Worm (Caenorhabditis elegans) whole organism, L1 larva: ENCODE measurements around the gene F32B6.4.
"Not testable (repeated sequence)": the region's sequence is repeated elsewhere in the genome, so short reads cannot be mapped to it uniquely, and the experiment has no call there.

Source experiments
- C16A3.4 ChIP-seq: fragments of 150-350 bp; optimal IDR thresholded peaks from 2 replicates; lab custom pipeline; 2014; ENCODE audit warnings: missing biosample characterization, missing genetic modification characterization
- C34B4.2 ChIP-seq: sonication (generic microtip); optimal IDR thresholded peaks from 2 replicates; lab custom pipeline; 2017; ENCODE audit warnings: mild to moderate bottlenecking, missing genetic modification characterization, missing compliant biosample characterization
- F16B12.6 ChIP-seq: fragments of 150-350 bp; optimal IDR thresholded peaks from 2 replicates; lab custom pipeline; 2014; ENCODE audit warnings: missing biosample characterization, missing genetic modification characterization
- Y116A8C.19 ChIP-seq: sonication (generic microtip); optimal IDR thresholded peaks from 2 replicates; lab custom pipeline; 2016; ENCODE audit warnings: missing compliant biosample characterization, missing genetic modification characterization, borderline replicate concordance
- aha-1 ChIP-seq: fragments of 150-350 bp; optimal IDR thresholded peaks from 2 replicates; lab custom pipeline; 2014; ENCODE audit warnings: missing biosample characterization, missing genetic modification characterization
- aly-2 ChIP-seq: fragments of 150-350 bp; optimal IDR thresholded peaks from 2 replicates; lab custom pipeline; 2014; ENCODE audit warnings: missing biosample characterization, missing genetic modification characterization
- blmp-1 ChIP-seq: fragments of 150-350 bp; optimal IDR thresholded peaks from 2 replicates; lab custom pipeline; 2014; ENCODE audit warnings: missing biosample characterization, missing genetic modification characterization
- ceh-82 ChIP-seq, 3 experiments: fragments of 150-350 bp in 1 of 3; sonication (generic microtip) in 2 of 3; optimal IDR thresholded peaks; 2 replicates each; lab custom pipeline; 2014 to 2017; ENCODE audit warnings: missing biosample characterization in 3 of 3, missing genetic modification characterization in 3 of 3
- ces-1 ChIP-seq: fragments of 150-350 bp; optimal IDR thresholded peaks from 2 replicates; lab custom pipeline; 2014; ENCODE audit warnings: missing biosample characterization, missing genetic modification reagents, missing genetic modification characterization
- dpl-1 ChIP-seq, 3 experiments: fragments of 150-350 bp in 2 of 3; sonication (generic microtip) in 1 of 3; optimal IDR thresholded peaks; 2 replicates each; lab custom pipeline; 2014 to 2017; ENCODE audit warnings: missing biosample characterization in 3 of 3, missing genetic modification characterization in 3 of 3, missing genetic modification reagents in 3 of 3
- dsc-1 ChIP-seq: sonication (generic microtip); optimal IDR thresholded peaks from 2 replicates; lab custom pipeline; 2016; ENCODE audit warnings: mild to moderate bottlenecking, missing genetic modification characterization, missing compliant biosample characterization
- efl-1 ChIP-seq, 4 experiments: fragments of 150-350 bp; optimal IDR thresholded peaks in 3 of 4; peaks in 1 of 4; 1 replicate in 1 of 4; 2 replicates in 3 of 4; lab custom pipeline; 2014; ENCODE audit warnings: missing biosample characterization in 2 of 4, missing genetic modification characterization in 2 of 4, missing genetic modification reagents in 2 of 4
- egl-27 ChIP-seq, 2 experiments: fragments of 150-350 bp in 1 of 2; sonication (generic microtip); optimal IDR thresholded peaks; 3 replicates each; lab custom pipeline; 2017 to 2018; ENCODE audit warnings: missing biosample characterization in 2 of 2, missing genetic modification characterization in 2 of 2, missing genetic modification reagents in 2 of 2
- fkh-10 ChIP-seq: sonication (generic microtip); optimal IDR thresholded peaks from 2 replicates; lab custom pipeline; 2017; ENCODE audit warnings: missing biosample characterization, missing genetic modification reagents, missing genetic modification characterization
- fkh-8 ChIP-seq: sonication (generic microtip); optimal IDR thresholded peaks from 2 replicates; lab custom pipeline; 2016; ENCODE audit warnings: mild to moderate bottlenecking, missing genetic modification characterization, missing compliant biosample characterization
- isw-1 ChIP-seq: fragments of 200-800 bp; sonication (Bioruptor generic); IDR thresholded peaks from 2 replicates; pipeline ENCODE4 v1.3.6; 2022; ENCODE audit warnings: missing genetic modification characterization, missing compliant biosample characterization
- lin-14 ChIP-seq: fragments of 200-800 bp; sonication (Bioruptor generic); optimal IDR thresholded peaks from 2 replicates; lab custom pipeline; 2018; ENCODE audit warnings: mild to moderate bottlenecking, missing genetic modification characterization, moderate library complexity, missing compliant biosample characterization
- lin-15B ChIP-seq: fragments of 150-350 bp; sonication (generic microtip); optimal IDR thresholded peaks from 3 replicates; lab custom pipeline; 2014; ENCODE audit warnings: missing biosample characterization, missing genetic modification characterization
- lin-35 ChIP-seq, 2 experiments: fragments of 150-350 bp; optimal IDR thresholded peaks; 2 replicates each; lab custom pipeline; 2014; ENCODE audit warnings: missing biosample characterization in 2 of 2, missing genetic modification characterization in 2 of 2, missing genetic modification reagents in 2 of 2
- lsy-2 ChIP-seq, 2 experiments: fragments of 150-350 bp; optimal IDR thresholded peaks; 2 replicates each; lab custom pipeline; 2014; ENCODE audit warnings: missing biosample characterization in 2 of 2, missing genetic modification characterization in 2 of 2
- mdl-1 ChIP-seq, 2 experiments: fragments of 150-350 bp; optimal IDR thresholded peaks; 2 replicates each; lab custom pipeline; 2014 to 2017; ENCODE audit warnings: missing biosample characterization in 2 of 2, missing genetic modification characterization in 2 of 2, inconsistent platforms in 1 of 2
- mep-1 ChIP-seq: fragments of 150-350 bp; optimal IDR thresholded peaks from 2 replicates; lab custom pipeline; 2014; ENCODE audit warnings: missing biosample characterization, missing genetic modification characterization
- nhr-19 ChIP-seq: fragments of 200-800 bp; sonication (Bioruptor generic); conservative IDR thresholded peaks from 2 replicates; pipeline ENCODE4 v1.3.6; 2022; ENCODE audit warnings: missing genetic modification characterization, missing compliant biosample characterization
- nhr-20 ChIP-seq: sonication (generic microtip); optimal IDR thresholded peaks from 2 replicates; lab custom pipeline; 2016; ENCODE audit warnings: mild to moderate bottlenecking, missing genetic modification characterization, missing compliant biosample characterization
- nhr-237 ChIP-seq: fragments of 150-350 bp; optimal IDR thresholded peaks from 2 replicates; lab custom pipeline; 2014; ENCODE audit warnings: missing biosample characterization, missing genetic modification characterization
- nhr-47 ChIP-seq: sonication (generic microtip); optimal IDR thresholded peaks from 2 replicates; lab custom pipeline; 2016; ENCODE audit warnings: mild to moderate bottlenecking, missing genetic modification characterization, moderate library complexity, missing compliant biosample characterization
- nhr-76 ChIP-seq: sonication (generic microtip); optimal IDR thresholded peaks from 2 replicates; lab custom pipeline; 2017; ENCODE audit warnings: missing biosample characterization, missing genetic modification characterization
- nhr-77 ChIP-seq: fragments of 150-350 bp; optimal IDR thresholded peaks from 2 replicates; lab custom pipeline; 2014; ENCODE audit warnings: missing biosample characterization, missing genetic modification characterization
- nhr-85 ChIP-seq: sonication (generic microtip); peaks from one replicate; lab custom pipeline; 2016; ENCODE audit warnings: missing genetic modification characterization, inconsistent platforms, missing compliant biosample characterization
- nhr-90 ChIP-seq: sonication (generic microtip); optimal IDR thresholded peaks from 2 replicates; lab custom pipeline; 2016; ENCODE audit warnings: mild to moderate bottlenecking, missing genetic modification characterization, missing compliant biosample characterization; ENCODE audit not compliant: poor library complexity
- pqm-1 ChIP-seq: sonication (generic microtip); optimal IDR thresholded peaks from 3 replicates; lab custom pipeline; 2017; ENCODE audit warnings: missing biosample characterization, missing genetic modification characterization
- rnt-1 ChIP-seq: sonication (generic microtip); optimal IDR thresholded peaks from 2 replicates; lab custom pipeline; 2016; ENCODE audit warnings: mild to moderate bottlenecking, missing genetic modification characterization, moderate library complexity, missing compliant biosample characterization
- skn-1 ChIP-seq: fragments of 150-350 bp; optimal IDR thresholded peaks from 2 replicates; lab custom pipeline; 2014; ENCODE audit warnings: missing biosample characterization, missing genetic modification characterization
- snu-23 ChIP-seq: sonication (generic microtip); optimal IDR thresholded peaks from 2 replicates; lab custom pipeline; 2016; ENCODE audit warnings: missing genetic modification characterization, missing compliant biosample characterization
- sup-37 ChIP-seq: fragments of 200-800 bp; sonication (Bioruptor generic); optimal IDR thresholded peaks from 2 replicates; lab custom pipeline; 2018; ENCODE audit warnings: mild to moderate bottlenecking, missing genetic modification characterization, missing compliant biosample characterization
- swsn-7 ChIP-seq: sonication (generic microtip); optimal IDR thresholded peaks from 2 replicates; lab custom pipeline; 2016; ENCODE audit warnings: missing genetic modification characterization, missing compliant biosample characterization
- unc-130 ChIP-seq: fragments of 150-350 bp; optimal IDR thresholded peaks from 2 replicates; lab custom pipeline; 2017; ENCODE audit warnings: missing biosample characterization, missing genetic modification characterization, inconsistent platforms
- unc-30 ChIP-seq: sonication (generic microtip); optimal IDR thresholded peaks from 2 replicates; lab custom pipeline; 2017; ENCODE audit warnings: missing biosample characterization, missing genetic modification characterization
- xbp-1 ChIP-seq: sonication (generic microtip); optimal IDR thresholded peaks from 2 replicates; lab custom pipeline; 2016; ENCODE audit warnings: missing genetic modification characterization, missing compliant biosample characterization
- ztf-4 ChIP-seq: fragments of 150-350 bp; optimal IDR thresholded peaks from 2 replicates; lab custom pipeline; 2014; ENCODE audit warnings: missing biosample characterization, missing genetic modification characterization

Gene F32B6.4

ce11 chrIV:9898712-9899111, 6.9 kb upstream of the F32B6.4 start, which contains the start of gene tbc-3:
Gene tbc-3 (plus strand): TSS chrIV:9899012.
- TF ChIP-seq nhr-47 (tag; lab: Kevin White, UChicago) (no peak), efl-1 (optimal IDR thresholded peaks at IDR 0.05; lab: Kevin White, UChicago) (no peak), efl-1 (GFP tag; optimal IDR thresholded peaks at IDR 0.05 in 1 of 2; lab: Kevin White, UChicago) (peak in 1 of 2 experiments; percentile 21)
- TF ChIP-seq, all 84 proteins: peak for 1

DNA sequence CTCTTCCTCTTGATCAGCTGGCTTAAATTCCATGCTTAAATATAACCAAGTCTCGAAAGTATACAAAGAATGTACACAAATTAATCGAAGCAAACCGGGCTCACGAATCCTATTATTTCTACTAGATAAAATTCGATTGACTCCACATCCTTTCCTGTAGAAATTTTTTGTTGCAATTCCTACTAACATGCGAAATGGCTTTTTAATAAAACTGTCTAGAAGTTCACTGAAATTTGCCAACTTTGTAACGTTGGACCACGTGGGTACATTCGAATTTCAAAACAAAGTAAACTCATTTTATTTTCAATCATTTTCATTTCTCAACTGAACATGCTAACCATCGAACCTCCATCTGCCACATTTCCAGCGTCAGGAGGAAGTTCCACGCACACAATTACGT, 3.2 kb upstream of the F32B6.4 start, which contains the start of gene ssp-32:
Gene ssp-32, plus strand, starts transcription at position 301 of the 400 bp plus-strand sequence.
- no peak for TF ChIP-seq C34B4.2
- TF ChIP-seq lin-14, result no peak
- TF ChIP-seq Y116A8C.19 (tag; lab: Kevin White, UChicago), result no peak
- TF ChIP-seq nhr-76 (tag; lab: Kevin White, UChicago), result no peak
- no peak for TF ChIP-seq nhr-77 (tag; lab: Kevin White, UChicago)
- TF ChIP-seq isw-1, result no peak

ce11 chrIV:9894331-9894730, 2.5 kb upstream of the F32B6.4 start, which contains the start of gene msp-77:
Gene msp-77 (plus strand): TSS chrIV:9894631.
- TF ChIP-seq aha-1, aly-2, nhr-90 (tag; lab: Kevin White, UChicago): not testable (repeated sequence)

DNA sequence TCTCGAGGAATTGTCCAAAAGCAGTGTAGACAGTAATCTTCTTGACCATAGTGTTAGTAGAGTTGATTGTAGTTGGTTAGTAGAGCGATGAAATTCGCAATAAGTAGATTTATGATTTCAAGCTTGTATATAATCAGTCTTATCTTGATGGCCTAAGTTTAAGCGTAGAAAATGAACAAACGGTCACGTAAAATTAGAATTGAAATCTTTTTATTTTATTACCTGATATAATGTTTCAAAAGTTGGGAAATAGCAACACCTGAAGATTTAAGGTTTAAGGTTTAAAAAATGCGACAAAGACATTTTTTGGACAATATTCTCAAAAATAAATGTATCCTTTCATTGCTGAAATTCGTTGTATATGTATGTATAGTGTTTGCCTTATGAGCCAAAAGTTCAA, 1.8 kb upstream of the F32B6.4 start, which contains the start of gene sss-1:
Gene sss-1, minus strand, starts transcription at position 101 of the 400 bp plus-strand sequence.
- not testable (repeated sequence) for TF ChIP-seq lsy-2 (tag; optimal IDR thresholded peaks at IDR 0.05; lab: Kevin White, UChicago); aly-2 (tag; lab: Kevin White, UChicago); egl-27 (tag; optimal IDR thresholded peaks at IDR 0.05; lab: Kevin White, UChicago)

DNA sequence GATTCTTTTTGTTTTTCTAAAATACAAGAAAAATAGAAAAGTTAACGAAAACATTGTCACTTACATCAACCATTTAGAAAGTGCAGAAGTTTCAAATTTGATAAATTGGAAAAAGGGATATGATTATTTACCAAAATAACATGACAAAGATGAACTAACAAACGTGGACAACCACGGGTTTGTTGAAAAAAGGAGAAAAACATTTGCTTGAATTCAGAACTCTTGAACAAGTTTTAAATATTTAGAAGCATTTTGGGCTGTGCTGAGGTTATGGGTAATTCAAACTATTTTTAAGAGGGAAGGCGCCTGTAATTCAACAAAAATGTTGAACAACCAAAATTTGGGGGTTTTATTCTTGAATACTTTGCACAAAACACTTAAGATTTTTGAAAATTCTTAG, 2.0 kb downstream of the F32B6.4 start, which contains the start of gene ttbk-3:
Gene ttbk-3, minus strand, starts transcription at position 101 of the 400 bp plus-strand sequence.
- TF ChIP-seq efl-1 (optimal IDR thresholded peaks at IDR 0.05; lab: Kevin White, UChicago) (no peak), efl-1 (GFP tag; optimal IDR thresholded peaks at IDR 0.05 in 1 of 2; lab: Kevin White, UChicago) (peak in 1 of 2 experiments; percentile 43), lin-15B (tag; lab: Kevin White, UChicago) (no peak)

DNA sequence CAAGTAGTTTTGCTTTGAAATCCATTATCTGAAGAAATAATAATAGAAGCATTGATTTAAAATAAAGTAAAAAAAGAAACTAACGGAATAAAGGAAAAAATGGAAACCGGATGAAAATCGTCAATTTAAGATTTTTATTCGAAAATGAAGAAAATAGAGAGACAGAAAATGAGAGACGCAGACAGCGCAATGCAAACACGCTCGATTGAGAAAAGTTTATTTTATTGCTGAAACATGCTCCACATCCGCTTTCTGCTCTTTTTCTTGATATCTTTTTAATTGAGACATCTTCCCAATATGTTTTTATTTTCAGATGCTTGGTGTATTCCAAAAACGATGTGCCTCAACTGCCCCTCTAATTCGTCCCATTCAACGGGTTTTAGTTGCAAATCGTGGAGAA, 7.6 kb downstream of the F32B6.4 start, which contains the start of the genes prp-18 and mccc-1:
Gene prp-18, minus strand, starts transcription at position 127 of the 400 bp plus-strand sequence.
Gene mccc-1, plus strand, starts transcription at position 314 of the 400 bp plus-strand sequence.
- TF ChIP-seq egl-27 (tag; optimal IDR thresholded peaks at IDR 0.05; lab: Kevin White, UChicago) (no peak), skn-1 (peak; percentile 28), rnt-1 (tag; lab: Kevin White, UChicago) (peak; percentile 64), ztf-4 (tag; lab: Kevin White, UChicago) (no peak), pqm-1 (tag; lab: Kevin White, UChicago) (no peak), nhr-85 (peak; percentile 33), nhr-237 (tag; lab: Kevin White, UChicago) (no peak), mep-1 (tag; lab: Kevin White, UChicago) (peak; percentile 74), lin-14 (peak; percentile 74), dsc-1 (peak; percentile 48), sup-37 (no peak), ces-1 (no peak), nhr-20 (tag; lab: Kevin White, UChicago) (no peak), lsy-2 (tag; optimal IDR thresholded peaks at IDR 0.05; lab: Kevin White, UChicago) (peak in 1 of 2 experiments; percentile 57), lin-35 (GFP tag; optimal IDR thresholded peaks at IDR 0.05; lab: Kevin White, UChicago) (peak; percentile 72 to 76), fkh-8 (tag; lab: Kevin White, UChicago) (no peak), dpl-1 (GFP tag; optimal IDR thresholded peaks at IDR 0.05; lab: Kevin White, UChicago) (peak; percentile 43 to 69 (median 60)), xbp-1 (peak; percentile 48), efl-1 (optimal IDR thresholded peaks at IDR 0.05; lab: Kevin White, UChicago) (peak; percentile 67 to 70), efl-1 (GFP tag; optimal IDR thresholded peaks at IDR 0.05 in 1 of 2; lab: Kevin White, UChicago) (peak; percentile 64 to 91), lin-15B (tag; lab: Kevin White, UChicago) (peak; percentile 56), F16B12.6 (no peak), nhr-19 (GFP tag; lab: Robert Waterston, UW) (peak; percentile 25; the same call in 1 of the 2 replicates), unc-30 (no peak), blmp-1 (tag; lab: Kevin White, UChicago) (peak; percentile 30), unc-130 (tag; lab: Kevin White, UChicago) (peak; percentile 9), ceh-82 (tag; optimal IDR thresholded peaks at IDR 0.05; lab: Kevin White, UChicago) (peak in 1 of 3 experiments; percentile 62), mdl-1 (tag; optimal IDR thresholded peaks at IDR 0.05; lab: Kevin White, UChicago) (peak in 1 of 2 experiments; percentile 16), swsn-7 (tag; lab: Kevin White, UChicago) (peak; percentile 33), snu-23 (GFP tag; lab: Kevin White, UChicago) (peak; percentile 61), fkh-10 (GFP tag; lab: Kevin White, UChicago) (peak; percentile 8), C16A3.4 (tag; lab: Kevin White, UChicago) (peak; percentile 62)
